Worm (Caenorhabditis elegans): ENCODE results near the gene skih-2.

ce11 chrIV:11109771-11110170 lies 32.4 kb downstream of the skih-2 start, which contains the start of gene pigk-1:
- TF ChIP-seq nhr-237 (tag; optimal IDR thresholded peaks at IDR 0.05) (no peak), ceh-16 (tag; optimal IDR thresholded peaks at IDR 0.05) (no peak), sma-3 (GFP tag; optimal IDR thresholded peaks at IDR 0.05) (no peak), snpc-4 (tag; optimal IDR thresholded peaks at IDR 0.05) (no peak), ceh-82 (tag; optimal IDR thresholded peaks at IDR 0.05) (no peak), ztf-11 (tag; optimal IDR thresholded peaks at IDR 0.05) (no peak), unc-39 (tag; optimal IDR thresholded peaks at IDR 0.05) (no peak)
